Fruit fly (Drosophila melanogaster) whole organism, prepupa: Measurements from ENCODE around the gene defl.
A peak's percentile ranks its signal among the peaks of the same experiment; 100 is the strongest.

Experiments used
- CG10669 ChIP-seq: fragments of 200-800 bp; sonication (Bioruptor generic); optimal IDR thresholded peaks from 3 replicates; lab custom pipeline; 2018; ENCODE audit warnings: missing biosample characterization, mild to moderate bottlenecking, missing genetic modification characterization, moderate library complexity
- CG11294 ChIP-seq: fragments of 200-800 bp; sonication (Bioruptor generic); IDR thresholded peaks from 2 replicates; pipeline ENCODE4 v1.3.6; 2022; ENCODE audit warnings: missing biosample characterization, missing genetic modification characterization
- CG16779 ChIP-seq: fragments of 200-800 bp; sonication (Bioruptor generic); optimal IDR thresholded peaks from 3 replicates; lab custom pipeline; 2017; ENCODE audit warnings: missing biosample characterization, mild to moderate bottlenecking, missing genetic modification characterization
- CG31627 ChIP-seq: fragments of 200-800 bp; sonication (Bioruptor generic); optimal IDR thresholded peaks from 3 replicates; lab custom pipeline; 2016; ENCODE audit warnings: missing biosample characterization, missing genetic modification characterization
- CG3919 ChIP-seq: fragments of 200-800 bp; sonication (Bioruptor generic); optimal IDR thresholded peaks from 3 replicates; lab custom pipeline; 2016; ENCODE audit warnings: missing biosample characterization, missing genetic modification characterization
- CG8319 ChIP-seq: fragments of 200-800 bp; sonication (Bioruptor generic); optimal IDR thresholded peaks from 3 replicates; lab custom pipeline; 2016; ENCODE audit warnings: missing biosample characterization, missing genetic modification characterization
- Ets96B ChIP-seq: fragments of 200-800 bp; optimal IDR thresholded peaks from 2 replicates; lab custom pipeline; 2019; ENCODE audit warnings: missing biosample characterization, mild to moderate bottlenecking, missing genetic modification characterization, moderate library complexity
- Lpt ChIP-seq: fragments of 200-800 bp; sonication (Bioruptor generic); optimal IDR thresholded peaks from 3 replicates; lab custom pipeline; 2016; ENCODE audit warnings: missing biosample characterization, missing genetic modification characterization
- Smox ChIP-seq: fragments of 200-800 bp; sonication (Bioruptor generic); optimal IDR thresholded peaks from 3 replicates; lab custom pipeline; 2016; ENCODE audit warnings: missing biosample characterization, missing genetic modification characterization
- Sox15 ChIP-seq: fragments of 200-800 bp; sonication (Bioruptor generic); optimal IDR thresholded peaks from 3 replicates; lab custom pipeline; 2016; ENCODE audit warnings: missing biosample characterization, missing genetic modification characterization
- achi ChIP-seq: fragments of 200-800 bp; sonication (Bioruptor generic); optimal IDR thresholded peaks from 3 replicates; lab custom pipeline; 2016; ENCODE audit warnings: missing biosample characterization, missing genetic modification characterization
- cyc ChIP-seq: fragments of 200-800 bp; sonication (Bioruptor generic); optimal IDR thresholded peaks from 3 replicates; lab custom pipeline; 2016; ENCODE audit warnings: missing biosample characterization, missing genetic modification characterization

DNA sequence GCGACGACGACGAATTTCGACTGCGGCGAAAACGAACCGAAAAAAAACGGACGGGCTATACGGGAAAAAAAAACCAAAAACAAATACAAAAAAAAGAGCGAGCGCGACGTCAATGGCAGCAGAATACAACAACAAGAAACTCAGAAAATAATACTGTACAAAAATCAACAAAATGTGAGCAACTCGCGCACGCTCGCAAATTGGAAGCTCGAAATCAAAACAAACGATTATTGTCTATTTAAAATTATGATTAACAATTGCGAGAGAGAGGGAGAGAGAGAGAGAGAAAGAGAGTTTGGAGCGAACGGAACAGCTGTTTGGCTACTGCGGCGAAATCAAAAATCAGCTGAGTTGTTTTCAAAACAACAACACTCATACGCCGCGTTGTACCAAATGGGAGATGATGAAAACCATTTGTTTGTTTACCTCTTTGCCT lies 47.7 kb upstream of the defl start:
- TF ChIP-seq CG31627 (GFP tag; lab: Kevin White, UChicago) = no peak
- no peak for TF ChIP-seq CG8319 (GFP tag; lab: Kevin White, UChicago)
- TF ChIP-seq Lpt (GFP tag; lab: Kevin White, UChicago) = peak; percentile 44
- TF ChIP-seq CG10669 (GFP tag; lab: Kevin White, UChicago) = no peak
- TF ChIP-seq CG3919 = no peak
- TF ChIP-seq cyc (GFP tag; lab: Kevin White, UChicago) = no peak
- TF ChIP-seq Ets96B (tag; lab: Kevin White, UChicago) = no peak
- no peak for TF ChIP-seq Smox (GFP tag; lab: Kevin White, UChicago)
- TF ChIP-seq CG16779 = peak; percentile 72
- no peak for TF ChIP-seq achi
- peak; percentile 26; the same call in 1 of the 2 replicates for TF ChIP-seq CG11294 (GFP tag; lab: Robert Waterston, UW)
- no peak for TF ChIP-seq Sox15
